Worm (Caenorhabditis elegans) whole organism, L1 larva: ENCODE results near the gene tbb-1.

Experiments used
- C04F5.9 ChIP-seq: sonication (generic microtip); optimal IDR thresholded peaks from 2 replicates; lab custom pipeline; 2016; ENCODE audit warnings: missing genetic modification characterization, missing compliant biosample characterization
- C16A3.4 ChIP-seq: fragments of 150-350 bp; optimal IDR thresholded peaks from 2 replicates; lab custom pipeline; 2014; ENCODE audit warnings: missing biosample characterization, missing genetic modification characterization
- F16B12.6 ChIP-seq: fragments of 150-350 bp; optimal IDR thresholded peaks from 2 replicates; lab custom pipeline; 2014; ENCODE audit warnings: missing biosample characterization, missing genetic modification characterization
- Y116A8C.19 ChIP-seq: sonication (generic microtip); optimal IDR thresholded peaks from 2 replicates; lab custom pipeline; 2016; ENCODE audit warnings: missing compliant biosample characterization, missing genetic modification characterization, borderline replicate concordance
- aha-1 ChIP-seq: fragments of 150-350 bp; optimal IDR thresholded peaks from 2 replicates; lab custom pipeline; 2014; ENCODE audit warnings: missing biosample characterization, missing genetic modification characterization
- alr-1 ChIP-seq: fragments of 200-800 bp; sonication (Bioruptor generic); optimal IDR thresholded peaks from 2 replicates; lab custom pipeline; 2018; ENCODE audit warnings: borderline replicate concordance, mild to moderate bottlenecking, missing genetic modification characterization, missing compliant biosample characterization
- blmp-1 ChIP-seq: fragments of 150-350 bp; optimal IDR thresholded peaks from 2 replicates; lab custom pipeline; 2014; ENCODE audit warnings: missing biosample characterization, missing genetic modification characterization
- ceh-63 ChIP-seq: fragments of 200-800 bp; sonication (Bioruptor generic); optimal IDR thresholded peaks from 2 replicates; lab custom pipeline; 2018; ENCODE audit warnings: mild to moderate bottlenecking, missing genetic modification characterization, missing compliant biosample characterization
- ceh-8 ChIP-seq: fragments of 200-800 bp; sonication (Bioruptor generic); optimal IDR thresholded peaks from 2 replicates; lab custom pipeline; 2018; ENCODE audit warnings: mild to moderate bottlenecking, missing genetic modification characterization, moderate library complexity, missing compliant biosample characterization
- ceh-82 ChIP-seq, 3 experiments: fragments of 150-350 bp in 1 of 3; sonication (generic microtip) in 2 of 3; optimal IDR thresholded peaks; 2 replicates each; lab custom pipeline; 2014 to 2017; ENCODE audit warnings: missing biosample characterization in 3 of 3, missing genetic modification characterization in 3 of 3
- ceh-88 ChIP-seq: fragments of 200-800 bp; sonication (Bioruptor generic); IDR thresholded peaks from 2 replicates; pipeline ENCODE4 v1.3.6; 2022; ENCODE audit warnings: missing genetic modification characterization, missing compliant biosample characterization
- ceh-90 ChIP-seq: sonication (generic microtip); optimal IDR thresholded peaks from 2 replicates; lab custom pipeline; 2016; ENCODE audit warnings: missing genetic modification characterization, missing compliant biosample characterization
- efl-1 ChIP-seq, 4 experiments: fragments of 150-350 bp; optimal IDR thresholded peaks in 3 of 4; peaks in 1 of 4; 1 replicate in 1 of 4; 2 replicates in 3 of 4; lab custom pipeline; 2014; ENCODE audit warnings: missing biosample characterization in 2 of 4, missing genetic modification characterization in 2 of 4, missing genetic modification reagents in 2 of 4
- efl-3 ChIP-seq: fragments of 200-800 bp; sonication (Bioruptor generic); optimal IDR thresholded peaks from 2 replicates; lab custom pipeline; 2018; ENCODE audit warnings: mild to moderate bottlenecking, missing genetic modification characterization, missing compliant biosample characterization
- egl-27 ChIP-seq, 2 experiments: fragments of 150-350 bp in 1 of 2; sonication (generic microtip); optimal IDR thresholded peaks; 3 replicates each; lab custom pipeline; 2017 to 2018; ENCODE audit warnings: missing biosample characterization in 2 of 2, missing genetic modification characterization in 2 of 2, missing genetic modification reagents in 2 of 2
- elt-3 ChIP-seq, 6 experiments: fragments of 150-350 bp in 1 of 6; sonication (generic microtip); optimal IDR thresholded peaks; 2 replicates each; lab custom pipeline; 2017 to 2018; ENCODE audit warnings: missing biosample characterization in 6 of 6, missing genetic modification characterization in 6 of 6, inconsistent platforms in 1 of 6
- ets-5 ChIP-seq: fragments of 200-800 bp; sonication (Bioruptor generic); IDR thresholded peaks from 2 replicates; pipeline ENCODE4 v1.3.6; 2022; ENCODE audit warnings: missing genetic modification characterization, missing compliant biosample characterization
- fkh-4 ChIP-seq: sonication (generic microtip); optimal IDR thresholded peaks from 2 replicates; lab custom pipeline; 2016; ENCODE audit warnings: missing compliant biosample characterization, missing genetic modification characterization, borderline replicate concordance
- fkh-8 ChIP-seq: sonication (generic microtip); optimal IDR thresholded peaks from 2 replicates; lab custom pipeline; 2016; ENCODE audit warnings: mild to moderate bottlenecking, missing genetic modification characterization, missing compliant biosample characterization
- fos-1 ChIP-seq: fragments of 150-350 bp; optimal IDR thresholded peaks from 2 replicates; lab custom pipeline; 2014; ENCODE audit warnings: missing biosample characterization, missing genetic modification characterization
- grh-1 ChIP-seq: fragments of 200-800 bp; sonication (Bioruptor generic); IDR thresholded peaks from 2 replicates; pipeline ENCODE4 v1.3.6; 2022; ENCODE audit warnings: missing genetic modification reagents, missing genetic modification characterization, missing compliant biosample characterization
- hlh-17 ChIP-seq: fragments of 200-800 bp; sonication (Bioruptor generic); optimal IDR thresholded peaks from 2 replicates; lab custom pipeline; 2018; ENCODE audit warnings: missing genetic modification characterization, mild to moderate bottlenecking, missing compliant biosample characterization, moderate library complexity, borderline replicate concordance
- hlh-4 ChIP-seq: sonication (generic microtip); optimal IDR thresholded peaks from 2 replicates; lab custom pipeline; 2016; ENCODE audit warnings: mild to moderate bottlenecking, missing genetic modification characterization, missing compliant biosample characterization
- hpl-2 ChIP-seq: fragments of 150-350 bp; optimal IDR thresholded peaks from 2 replicates; lab custom pipeline; 2014; ENCODE audit warnings: missing biosample characterization, missing genetic modification reagents, missing genetic modification characterization
- jun-1 ChIP-seq: fragments of 150-350 bp; optimal IDR thresholded peaks from 2 replicates; lab custom pipeline; 2014; ENCODE audit warnings: missing biosample characterization, missing genetic modification reagents, missing genetic modification characterization
- lin-13 ChIP-seq: fragments of 150-350 bp; optimal IDR thresholded peaks from 2 replicates; lab custom pipeline; 2014; ENCODE audit warnings: missing biosample characterization, missing genetic modification reagents, missing genetic modification characterization
- lin-14 ChIP-seq: fragments of 200-800 bp; sonication (Bioruptor generic); optimal IDR thresholded peaks from 2 replicates; lab custom pipeline; 2018; ENCODE audit warnings: mild to moderate bottlenecking, missing genetic modification characterization, moderate library complexity, missing compliant biosample characterization
- lin-15B ChIP-seq: fragments of 150-350 bp; sonication (generic microtip); optimal IDR thresholded peaks from 3 replicates; lab custom pipeline; 2014; ENCODE audit warnings: missing biosample characterization, missing genetic modification characterization
- lin-39 ChIP-seq: fragments of 150-350 bp; optimal IDR thresholded peaks from 2 replicates; lab custom pipeline; 2014; ENCODE audit warnings: missing biosample characterization, missing genetic modification reagents, missing genetic modification characterization
- lir-3 ChIP-seq: sonication (generic microtip); optimal IDR thresholded peaks from 2 replicates; lab custom pipeline; 2016; ENCODE audit warnings: mild to moderate bottlenecking, missing genetic modification characterization, moderate library complexity, missing compliant biosample characterization; ENCODE audit not compliant: poor library complexity
- mab-9 ChIP-seq: fragments of 200-800 bp; sonication (Bioruptor generic); IDR thresholded peaks from 2 replicates; pipeline ENCODE4 v1.3.6; 2022; ENCODE audit warnings: missing genetic modification reagents, missing genetic modification characterization, missing compliant biosample characterization
- mef-2 ChIP-seq: fragments of 150-350 bp; optimal IDR thresholded peaks from 2 replicates; lab custom pipeline; 2014; ENCODE audit warnings: missing biosample characterization, missing genetic modification characterization
- nhr-11 ChIP-seq: fragments of 150-350 bp; optimal IDR thresholded peaks from 2 replicates; lab custom pipeline; 2014; ENCODE audit warnings: missing biosample characterization, missing genetic modification characterization
- nhr-12 ChIP-seq: sonication (generic microtip); optimal IDR thresholded peaks from 2 replicates; lab custom pipeline; 2017; ENCODE audit warnings: missing biosample characterization, missing genetic modification characterization
- nhr-19 ChIP-seq: fragments of 200-800 bp; sonication (Bioruptor generic); conservative IDR thresholded peaks from 2 replicates; pipeline ENCODE4 v1.3.6; 2022; ENCODE audit warnings: missing genetic modification characterization, missing compliant biosample characterization
- nhr-28 ChIP-seq: fragments of 150-350 bp; optimal IDR thresholded peaks from 2 replicates; lab custom pipeline; 2014; ENCODE audit warnings: missing biosample characterization, missing genetic modification characterization
- nhr-77 ChIP-seq: fragments of 150-350 bp; optimal IDR thresholded peaks from 2 replicates; lab custom pipeline; 2014; ENCODE audit warnings: missing biosample characterization, missing genetic modification characterization
- nhr-84 ChIP-seq: sonication (generic microtip); optimal IDR thresholded peaks from 2 replicates; lab custom pipeline; 2017; ENCODE audit warnings: missing biosample characterization, missing genetic modification characterization
- nhr-85 ChIP-seq: sonication (generic microtip); peaks from one replicate; lab custom pipeline; 2016; ENCODE audit warnings: missing genetic modification characterization, inconsistent platforms, missing compliant biosample characterization
- pag-3 ChIP-seq: sonication (generic microtip); optimal IDR thresholded peaks from 2 replicates; lab custom pipeline; 2017; ENCODE audit warnings: missing genetic modification characterization, mild to moderate bottlenecking, missing compliant biosample characterization, antibody characterized with exemption, borderline replicate concordance; ENCODE audit not compliant: insufficient read depth
- pax-3 ChIP-seq: fragments of 200-800 bp; sonication (Bioruptor generic); optimal IDR thresholded peaks from 2 replicates; lab custom pipeline; 2018; ENCODE audit warnings: mild to moderate bottlenecking, missing genetic modification characterization, moderate library complexity, missing compliant biosample characterization
- pqm-1 ChIP-seq: sonication (generic microtip); optimal IDR thresholded peaks from 3 replicates; lab custom pipeline; 2017; ENCODE audit warnings: missing biosample characterization, missing genetic modification characterization
- rnt-1 ChIP-seq: sonication (generic microtip); optimal IDR thresholded peaks from 2 replicates; lab custom pipeline; 2016; ENCODE audit warnings: mild to moderate bottlenecking, missing genetic modification characterization, moderate library complexity, missing compliant biosample characterization
- skn-1 ChIP-seq: fragments of 150-350 bp; optimal IDR thresholded peaks from 2 replicates; lab custom pipeline; 2014; ENCODE audit warnings: missing biosample characterization, missing genetic modification characterization
- snu-23 ChIP-seq: sonication (generic microtip); optimal IDR thresholded peaks from 2 replicates; lab custom pipeline; 2016; ENCODE audit warnings: missing genetic modification characterization, missing compliant biosample characterization
- sox-4 ChIP-seq: sonication (generic microtip); optimal IDR thresholded peaks from 2 replicates; lab custom pipeline; 2016; ENCODE audit warnings: missing genetic modification characterization, missing compliant biosample characterization
- tlp-1 ChIP-seq: fragments of 150-350 bp; optimal IDR thresholded peaks from 2 replicates; lab custom pipeline; 2014; ENCODE audit warnings: missing biosample characterization, missing genetic modification characterization
- unc-130 ChIP-seq: fragments of 150-350 bp; optimal IDR thresholded peaks from 2 replicates; lab custom pipeline; 2017; ENCODE audit warnings: missing biosample characterization, missing genetic modification characterization, inconsistent platforms
- unc-30 ChIP-seq: sonication (generic microtip); optimal IDR thresholded peaks from 2 replicates; lab custom pipeline; 2017; ENCODE audit warnings: missing biosample characterization, missing genetic modification characterization
- unc-62 ChIP-seq: fragments of 150-350 bp; optimal IDR thresholded peaks from 2 replicates; lab custom pipeline; 2014; ENCODE audit warnings: missing biosample characterization, missing genetic modification reagents, missing genetic modification characterization
- vab-15 ChIP-seq: sonication (generic microtip); optimal IDR thresholded peaks from 2 replicates; lab custom pipeline; 2017; ENCODE audit warnings: missing genotype, mild to moderate bottlenecking, missing genetic modification characterization, missing compliant biosample characterization
- zag-1 ChIP-seq: fragments of 150-350 bp; optimal IDR thresholded peaks from 2 replicates; lab custom pipeline; 2014; ENCODE audit warnings: missing biosample characterization, missing genetic modification characterization

Gene tbb-1

DNA sequence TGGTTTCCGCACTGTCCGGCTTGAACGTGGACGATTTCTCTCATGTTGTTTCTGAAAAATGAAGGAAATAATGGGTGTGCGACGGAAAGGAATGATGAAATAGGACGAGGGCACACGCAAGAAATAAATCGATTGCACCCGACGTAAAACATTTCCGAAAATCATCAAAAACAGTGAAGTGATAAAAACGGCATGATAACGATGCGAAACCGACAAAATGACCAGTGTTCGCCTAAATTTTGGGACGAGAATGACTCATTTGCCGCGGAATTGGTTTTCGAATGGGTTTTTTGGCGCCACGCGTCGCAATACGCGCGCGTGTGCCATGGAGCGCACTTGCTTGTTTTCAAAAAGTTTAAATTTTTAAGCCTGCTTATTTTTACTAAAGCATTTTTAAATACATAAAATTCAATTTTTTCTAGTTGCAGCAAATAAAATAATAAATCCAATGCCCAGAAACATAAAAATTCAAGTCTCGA is at the start of gene tbb-1, which contains the start of gene rib-2:
Gene tbb-1, minus strand, starts transcription at position 51 of the 479 bp plus-strand sequence.
Gene rib-2, plus strand, starts transcription at position 429 of the 479 bp plus-strand sequence.
- no peak for TF ChIP-seq alr-1
- TF ChIP-seq ceh-8 (GFP tag; lab: Kevin White, UChicago): no peak
- no peak for TF ChIP-seq zag-1 (tag; lab: Kevin White, UChicago)
- TF ChIP-seq efl-3: no peak
- TF ChIP-seq efl-1 (optimal IDR thresholded peaks at IDR 0.05; lab: Kevin White, UChicago): peak; percentile 81 to 86
- peak; percentile 84 to 98 for TF ChIP-seq efl-1 (GFP tag; optimal IDR thresholded peaks at IDR 0.05 in 1 of 2; lab: Kevin White, UChicago)
- TF ChIP-seq lin-15B (tag; lab: Kevin White, UChicago): peak; percentile 90
- TF ChIP-seq lir-3 (tag; lab: Kevin White, UChicago): no peak
- TF ChIP-seq hpl-2 (GFP tag; lab: Kevin White, UChicago): no peak
- TF ChIP-seq sox-4 (tag; lab: Kevin White, UChicago): no peak
- TF ChIP-seq ceh-90: no peak
- no peak for TF ChIP-seq unc-30
- no peak for TF ChIP-seq pag-3
- no peak for TF ChIP-seq nhr-12 (tag; lab: Kevin White, UChicago)
- TF ChIP-seq hlh-17 (GFP tag; lab: Kevin White, UChicago): no peak
- peak; percentile 63 for TF ChIP-seq nhr-77 (tag; lab: Kevin White, UChicago)
- TF ChIP-seq ets-5 (GFP tag; lab: Robert Waterston, UW): no peak
- peak; percentile 49 for TF ChIP-seq fkh-8
- TF ChIP-seq jun-1 (tag; lab: Kevin White, UChicago): peak; percentile 72
- TF ChIP-seq rnt-1 (tag; lab: Kevin White, UChicago): peak; percentile 54
- TF ChIP-seq nhr-84: no peak
- no peak for TF ChIP-seq mef-2 (tag; lab: Kevin White, UChicago)
- peak; percentile 72 for TF ChIP-seq F16B12.6 (tag; lab: Kevin White, UChicago)
- no peak for TF ChIP-seq hlh-4 (tag; lab: Kevin White, UChicago)
- TF ChIP-seq lin-14 (GFP tag; lab: Kevin White, UChicago): peak; percentile 85
- TF ChIP-seq nhr-19: no peak
- peak; percentile 71 for TF ChIP-seq skn-1 (tag; lab: Kevin White, UChicago)
- no peak for TF ChIP-seq lin-39 (tag; lab: Kevin White, UChicago)
- no peak for TF ChIP-seq tlp-1 (tag; lab: Kevin White, UChicago)
- TF ChIP-seq nhr-11 (tag; lab: Kevin White, UChicago): no peak
- peak; percentile 76 for TF ChIP-seq snu-23 (GFP tag; lab: Kevin White, UChicago)
- peak; percentile 54 for TF ChIP-seq C16A3.4 (tag; lab: Kevin White, UChicago)
- TF ChIP-seq pax-3 (tag; lab: Kevin White, UChicago): no peak
- peak; percentile 85 for TF ChIP-seq fos-1 (tag; lab: Kevin White, UChicago)
- no peak for TF ChIP-seq unc-62 (GFP tag; lab: Kevin White, UChicago)
- TF ChIP-seq nhr-28 (tag; lab: Kevin White, UChicago): no peak
- TF ChIP-seq elt-3 (tag; optimal IDR thresholded peaks at IDR 0.05; lab: Kevin White, UChicago): peak in 2 of 6 experiments; percentile 44 to 62
- peak; percentile 79 for TF ChIP-seq nhr-85 (tag; lab: Kevin White, UChicago)
- TF ChIP-seq fkh-4 (tag; lab: Kevin White, UChicago): no peak
- TF ChIP-seq ceh-82 (tag; optimal IDR thresholded peaks at IDR 0.05; lab: Kevin White, UChicago): peak; percentile 30 to 78 (median 45)
- TF ChIP-seq pqm-1 (tag; lab: Kevin White, UChicago): peak; percentile 22
- no peak; the same call in 1 of the 2 replicates for TF ChIP-seq ceh-88 (GFP tag; lab: Robert Waterston, UW)
- peak; percentile 52 for TF ChIP-seq lin-13 (GFP tag; lab: Kevin White, UChicago)
- peak; percentile 61 for TF ChIP-seq blmp-1
- TF ChIP-seq ceh-63 (GFP tag; lab: Kevin White, UChicago): no peak
- TF ChIP-seq Y116A8C.19: no peak
- no peak for TF ChIP-seq grh-1 (GFP tag; lab: Robert Waterston, UW)
- TF ChIP-seq mab-9 (GFP tag; lab: Robert Waterston, UW): no peak
- no peak for TF ChIP-seq aha-1 (tag; lab: Kevin White, UChicago)
- TF ChIP-seq egl-27 (tag; optimal IDR thresholded peaks at IDR 0.05; lab: Kevin White, UChicago): no peak
- TF ChIP-seq vab-15 (tag; lab: Kevin White, UChicago): no peak
- peak; percentile 72 for TF ChIP-seq unc-130
- TF ChIP-seq C04F5.9 (tag; lab: Kevin White, UChicago): no peak
